Fruit fly (Drosophila melanogaster): ENCODE measurements around the gene DIP-epsilon.

The DIP-epsilon gene

DNA sequence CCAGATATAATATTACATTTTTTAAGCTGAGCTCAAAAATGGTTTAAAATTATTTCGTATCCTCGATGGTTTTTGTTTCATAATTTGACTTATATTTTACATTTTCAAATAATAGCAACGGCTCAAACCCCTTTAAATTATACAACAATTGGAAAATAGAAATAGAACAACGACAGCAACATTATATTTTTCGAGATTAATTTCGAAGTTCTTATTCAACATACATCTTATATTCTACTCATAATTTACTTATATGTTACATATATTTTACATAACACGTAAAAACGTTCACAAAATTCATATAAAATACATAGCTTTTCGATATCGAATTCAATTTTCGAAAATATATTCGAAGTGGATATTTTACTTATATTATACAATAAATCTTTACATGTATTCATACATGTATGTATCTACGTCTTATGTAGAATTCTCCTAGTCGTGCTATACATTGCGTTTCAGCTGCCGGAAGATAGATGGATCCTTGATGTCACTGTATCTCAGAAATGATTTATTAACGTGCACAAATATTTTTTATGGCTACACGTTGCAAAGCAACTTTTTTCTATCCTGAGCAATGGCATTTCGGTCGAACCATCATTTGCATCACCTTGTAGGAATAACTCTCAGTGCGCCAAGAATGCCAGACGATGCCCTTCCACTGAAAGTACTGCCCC, 54.3 kb downstream of the DIP-epsilon start (continued):
- TF ChIP-seq CG11398 (GFP tag; optimal IDR thresholded peaks at IDR 0.05): no peak
- 0 out of 2 replicates have a peak, but pooled peaks have one; percentile 6 for TF ChIP-seq wdn (GFP tag; IDR thresholded peaks at IDR 0.05)
- TF ChIP-seq CG10654 (GFP tag; optimal IDR thresholded peaks at IDR 0.05): peak; percentile 17
- TF ChIP-seq Nf-YC (tag; optimal IDR thresholded peaks at IDR 0.05): peak; percentile 22
- no peak for TF ChIP-seq CG17568 (GFP tag; optimal IDR thresholded peaks at IDR 0.05)
- TF ChIP-seq MESR4 (GFP tag; optimal IDR thresholded peaks at IDR 0.05): no peak
- TF ChIP-seq klu (GFP tag; IDR thresholded peaks at IDR 0.05): no peak
- TF ChIP-seq CG8359 (GFP tag; optimal IDR thresholded peaks at IDR 0.05; ENCODE audit: borderline replicate concordance): no peak
- no peak for TF ChIP-seq CG7928 (GFP tag; optimal IDR thresholded peaks at IDR 0.05)
- TF ChIP-seq cas (GFP tag; IDR thresholded peaks at IDR 0.05): no peak
- TF ChIP-seq CG8944 (GFP tag; optimal IDR thresholded peaks at IDR 0.05): no peak
- no peak for TF ChIP-seq abd-A (tag; optimal IDR thresholded peaks at IDR 0.05)
- peak; percentile 57 for TF ChIP-seq phol (tag; optimal IDR thresholded peaks at IDR 0.05)
- no peak for TF ChIP-seq corto (GFP tag; optimal IDR thresholded peaks at IDR 0.05)
- peak; percentile 50 for TF ChIP-seq Six4 (GFP tag; optimal IDR thresholded peaks at IDR 0.05)
- TF ChIP-seq Stat92E (GFP tag; optimal IDR thresholded peaks at IDR 0.05): no peak
- no peak for TF ChIP-seq CG11085 (GFP tag; IDR thresholded peaks at IDR 0.05)
- TF ChIP-seq CG5953 (GFP tag; IDR thresholded peaks at IDR 0.05): no peak
- peak; percentile 30 for TF ChIP-seq CG1529 (GFP tag; optimal IDR thresholded peaks at IDR 0.05)
- peak; percentile 13 for TF ChIP-seq Vsx1 (GFP tag; optimal IDR thresholded peaks at IDR 0.05)
- peak; percentile 58 for TF ChIP-seq CG4707 (GFP tag; optimal IDR thresholded peaks at IDR 0.05)
- TF ChIP-seq CG1792 (GFP tag; optimal IDR thresholded peaks at IDR 0.05): no peak
- TF ChIP-seq CG9215 (GFP tag; IDR thresholded peaks at IDR 0.05): no peak
- no peak for TF ChIP-seq CG4617 (GFP tag; optimal IDR thresholded peaks at IDR 0.05; ENCODE audit: borderline replicate concordance)
- TF ChIP-seq jing (GFP tag; optimal IDR thresholded peaks at IDR 0.05): no peak
- TF ChIP-seq D (optimal IDR thresholded peaks at IDR 0.05): no peak
- no peak for TF ChIP-seq D (GFP tag; optimal IDR thresholded peaks at IDR 0.05)
- peak; percentile 39; the same call in 1 of the 2 replicates for TF ChIP-seq CG11247 (GFP tag; IDR thresholded peaks at IDR 0.05)
- TF ChIP-seq CG7963 (GFP tag; IDR thresholded peaks at IDR 0.05; ENCODE audit: partially characterized antibody): no peak
- no peak for TF ChIP-seq Doc2 (GFP tag; IDR thresholded peaks at IDR 0.05)
- peak; percentile 61; the same call in 1 of the 2 replicates for TF ChIP-seq CG32532 (GFP tag; IDR thresholded peaks at IDR 0.05)
- TF ChIP-seq Fer1 (GFP tag; optimal IDR thresholded peaks at IDR 0.05): peak; percentile 72
- TF ChIP-seq CG6272 (GFP tag; IDR thresholded peaks at IDR 0.05): no peak
- TF ChIP-seq Spps (tag; optimal IDR thresholded peaks at IDR 0.05): no peak
- TF ChIP-seq sqz (GFP tag; optimal IDR thresholded peaks at IDR 0.05): no peak
- peak; percentile 25 for TF ChIP-seq Jarid2 (GFP tag; optimal IDR thresholded peaks at IDR 0.05)
- 0 out of 3 replicates have a peak, but pooled peaks have one; percentile 20 for TF ChIP-seq CG11695 (GFP tag; IDR thresholded peaks at IDR 0.05)
- no peak for TF ChIP-seq CG17186 (GFP tag; optimal IDR thresholded peaks at IDR 0.05)
- peak; percentile 22; the same call in 1 of the 3 replicates for TF ChIP-seq Mrtf (GFP tag; IDR thresholded peaks at IDR 0.05)
- no peak for TF ChIP-seq BtbVII (GFP tag; optimal IDR thresholded peaks at IDR 0.05)
- no peak for TF ChIP-seq CG10543 (GFP tag; optimal IDR thresholded peaks at IDR 0.05)
- TF ChIP-seq NK7.1 (GFP tag; optimal IDR thresholded peaks at IDR 0.05): no peak
- TF ChIP-seq tgo (GFP tag; IDR thresholded peaks at IDR 0.05): no peak
- no peak for TF ChIP-seq CG32767 (GFP tag; IDR thresholded peaks at IDR 0.05)
- no peak for TF ChIP-seq CG7357 (GFP tag; IDR thresholded peaks at IDR 0.05)
- TF ChIP-seq cato (GFP tag; optimal IDR thresholded peaks at IDR 0.05; ENCODE audit: borderline replicate concordance): no peak
- no peak for TF ChIP-seq sim (GFP tag; IDR thresholded peaks at IDR 0.05)
- 0 out of 2 replicates have a peak, but pooled peaks have one; percentile 4 for TF ChIP-seq bowl (GFP tag; IDR thresholded peaks at IDR 0.05)
- TF ChIP-seq sd (tag; optimal IDR thresholded peaks at IDR 0.05): no peak
- no peak for TF ChIP-seq Dfd (GFP tag; optimal IDR thresholded peaks at IDR 0.05)
